Worm (Caenorhabditis elegans) whole organism, L4/young adult: Measurements from ENCODE around the gene col-132.

Experiments used
- W03F9.2 ChIP-seq: fragments of 150-350 bp; optimal IDR thresholded peaks from 2 replicates; lab custom pipeline; 2014; ENCODE audit warnings: missing biosample characterization, missing genetic modification characterization
- him-1 ChIP-seq: sonication (generic microtip); optimal IDR thresholded peaks from 2 replicates; lab custom pipeline; 2016; ENCODE audit warnings: missing genotype, missing genetic modification reagents, missing genetic modification characterization, missing compliant biosample characterization

ce11 chrIV:13085675-13086074, 5.2 kb downstream of the col-132 start:
- TF ChIP-seq him-1 (tag; lab: Kevin White, UChicago) (no peak), W03F9.2 (tag; lab: Kevin White, UChicago) (no peak)
